Worm (Caenorhabditis elegans): Measurements from ENCODE around the gene H14A12.5.

ce11 chrIII:7495616-7496146 is 26.8 kb upstream of the H14A12.5 start:
- TF ChIP-seq snpc-3.4 (tag; optimal IDR thresholded peaks at IDR 0.05) (no peak), Y95B8A.8 (GFP tag; IDR thresholded peaks at IDR 0.05) (no peak)
